Worm (Caenorhabditis elegans) whole organism, late embryonic: ENCODE results near the gene srv-10.

Experiments
- F13H6.1 ChIP-seq: sonication (generic microtip); optimal IDR thresholded peaks from 2 replicates; lab custom pipeline; 2016; ENCODE audit warnings: missing genetic modification characterization, missing compliant biosample characterization
- ama-1 ChIP-seq: fragments of 150-350 bp; optimal IDR thresholded peaks from 2 replicates; lab custom pipeline; 2014
- ceh-18 ChIP-seq: sonication (generic microtip); optimal IDR thresholded peaks from 2 replicates; lab custom pipeline; 2016; ENCODE audit warnings: missing genetic modification characterization, missing compliant biosample characterization
- ceh-9 ChIP-seq: sonication (generic microtip); optimal IDR thresholded peaks from 2 replicates; lab custom pipeline; 2016; ENCODE audit warnings: mild to moderate bottlenecking, missing genetic modification characterization, inconsistent platforms, missing compliant biosample characterization
- fkh-10 ChIP-seq: fragments of 150-350 bp; optimal IDR thresholded peaks from 2 replicates; lab custom pipeline; 2014; ENCODE audit warnings: missing biosample characterization, missing genetic modification reagents, missing genetic modification characterization
- hlh-30 ChIP-seq: sonication (generic microtip); optimal IDR thresholded peaks from 2 replicates; lab custom pipeline; 2017; ENCODE audit warnings: antibody characterized with exemption, missing genetic modification characterization, missing compliant biosample characterization; ENCODE audit not compliant: insufficient read depth
- nhr-11 ChIP-seq: fragments of 150-350 bp; optimal IDR thresholded peaks from 2 replicates; lab custom pipeline; 2014; ENCODE audit warnings: missing biosample characterization, missing genetic modification characterization
- pat-9 ChIP-seq: fragments of 200-800 bp; sonication (Bioruptor generic); optimal IDR thresholded peaks from 2 replicates; lab custom pipeline; 2018; ENCODE audit warnings: mild to moderate bottlenecking, missing genetic modification characterization, moderate library complexity, missing compliant biosample characterization
- rnt-1 ChIP-seq: sonication (generic microtip); optimal IDR thresholded peaks from 2 replicates; lab custom pipeline; 2016; ENCODE audit warnings: missing genetic modification characterization, missing compliant biosample characterization
- sox-4 ChIP-seq: sonication (generic microtip); optimal IDR thresholded peaks from 2 replicates; lab custom pipeline; 2017; ENCODE audit warnings: mild to moderate bottlenecking, missing genetic modification characterization, inconsistent platforms, missing compliant biosample characterization

- TF ChIP-seq ama-1 (lab: Kevin White, UChicago) (no peak), sox-4 (tag; lab: Kevin White, UChicago) (no peak), hlh-30 (tag; lab: Kevin White, UChicago) (no peak), ceh-9 (tag; lab: Kevin White, UChicago) (no peak), fkh-10 (GFP tag; lab: Kevin White, UChicago) (no peak), nhr-11 (tag; lab: Kevin White, UChicago) (no peak), rnt-1 (no peak), pat-9 (tag; lab: Kevin White, UChicago) (no peak), ceh-18 (tag; lab: Kevin White, UChicago) (no peak), F13H6.1 (no peak)
Observed at ce11 chrV:13415462-13415861, 8.2 kb upstream of the srv-10 start.
